Fruit fly (Drosophila melanogaster): ENCODE data around the gene CG32269.

The CG32269 gene

DNA sequence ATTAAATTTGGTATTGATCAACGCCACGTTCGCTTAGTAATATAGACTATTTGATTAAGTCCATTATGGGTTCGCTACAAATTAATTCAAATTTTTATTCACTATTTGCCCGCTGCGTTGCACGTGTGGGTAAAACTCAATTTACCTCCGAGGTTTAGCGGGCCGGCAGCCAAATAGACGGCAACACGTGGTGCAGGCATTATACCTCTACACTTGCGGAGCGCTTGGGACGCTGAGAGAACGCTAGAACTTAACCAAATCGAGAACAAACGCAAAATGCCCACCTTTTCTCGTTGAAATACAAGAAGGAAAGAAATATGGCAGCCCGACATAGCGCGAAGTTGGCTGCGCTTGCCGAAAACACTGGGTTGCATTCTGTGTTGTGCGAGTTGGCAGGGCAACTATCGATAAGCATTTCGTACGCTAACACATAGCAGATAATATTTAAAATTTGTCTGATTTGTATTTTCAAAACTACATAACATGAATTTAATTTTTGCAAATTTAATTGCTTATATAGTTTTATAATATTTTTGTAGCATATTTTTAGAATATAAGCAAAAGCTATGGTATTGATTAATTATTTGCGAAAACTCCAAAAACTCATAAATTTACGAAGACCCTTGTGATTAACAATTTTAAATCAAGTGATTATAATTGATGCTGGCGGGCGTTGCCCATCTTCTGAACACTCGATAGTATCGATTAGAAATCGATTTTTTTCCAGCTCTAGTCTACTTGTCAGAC is 14.0 kb upstream of the CG32269 start, which contains the start of the genes RpL28 and eIF1 (continued):
- no peak for TF ChIP-seq Dfd (GFP tag; optimal IDR thresholded peaks at IDR 0.05)
- no peak for TF ChIP-seq Abd-B (GFP tag; optimal IDR thresholded peaks at IDR 0.05)
- peak; percentile 65 for TF ChIP-seq Myc (optimal IDR thresholded peaks at IDR 0.05)
- TF ChIP-seq CG9705 (GFP tag; optimal IDR thresholded peaks at IDR 0.05), result peak; percentile 92
- no peak for TF ChIP-seq CrebA (GFP tag; optimal IDR thresholded peaks at IDR 0.05; ENCODE audit: borderline replicate concordance)
- no peak for TF ChIP-seq Rel (GFP tag; optimal IDR thresholded peaks at IDR 0.05)
- peak; percentile 59 for TF ChIP-seq Rel (tag; optimal IDR thresholded peaks at IDR 0.05)
- TF ChIP-seq Hnf4 (GFP tag; optimal IDR thresholded peaks at IDR 0.05), result peak; percentile 82
- TF ChIP-seq ey (GFP tag; optimal IDR thresholded peaks at IDR 0.05), result peak; percentile 66
- TF ChIP-seq Vsx2 (GFP tag; optimal IDR thresholded peaks at IDR 0.05; ENCODE audit: partially characterized antibody), result no peak
- TF ChIP-seq h (GFP tag; optimal IDR thresholded peaks at IDR 0.05), result peak; percentile 89
- peak; percentile 84 for TF ChIP-seq OdsH (GFP tag; optimal IDR thresholded peaks at IDR 0.05)
- peak; percentile 96 for TF ChIP-seq rgr (GFP tag; optimal IDR thresholded peaks at IDR 0.05)
- peak; percentile 86 for TF ChIP-seq HLH106 (tag; optimal IDR thresholded peaks at IDR 0.05)
- peak; percentile 14 for TF ChIP-seq Dif (GFP tag; optimal IDR thresholded peaks at IDR 0.05; ENCODE audit: partially characterized antibody)
- peak; percentile 92 for TF ChIP-seq sv (GFP tag; optimal IDR thresholded peaks at IDR 0.05)

dm6 chr3L:3218859-3219258 is 10.1 kb upstream of the CG32269 start, which contains the start of the genes hob and nSMase:
Gene hob (minus strand): TSS chr3L:3218920.
Gene nSMase (plus strand): TSS chr3L:3219156.
- TF ChIP-seq Sp1 (GFP tag; optimal IDR thresholded peaks at IDR 0.05) (no peak), OdsH (GFP tag; optimal IDR thresholded peaks at IDR 0.05) (peak; percentile 34)

dm6 chr3L:3206263-3206662 is 2.5 kb downstream of the CG32269 start, which contains the start of gene CG33160:
Gene CG33160 (minus strand): TSS chr3L:3206363.
- TF ChIP-seq ey (GFP tag; optimal IDR thresholded peaks at IDR 0.05) (no peak), sv (GFP tag; optimal IDR thresholded peaks at IDR 0.05) (no peak), Myc (optimal IDR thresholded peaks at IDR 0.05) (no peak), CG32264 (GFP tag; optimal IDR thresholded peaks at IDR 0.05) (no peak), Vsx2 (GFP tag; optimal IDR thresholded peaks at IDR 0.05; ENCODE audit: partially characterized antibody) (no peak), br (GFP tag; optimal IDR thresholded peaks at IDR 0.05) (no peak), dsf (GFP tag; optimal IDR thresholded peaks at IDR 0.05; ENCODE audit: borderline replicate concordance) (no peak), Hnf4 (GFP tag; optimal IDR thresholded peaks at IDR 0.05) (no peak), Jra (GFP tag; optimal IDR thresholded peaks at IDR 0.05) (no peak), woc (GFP tag; optimal IDR thresholded peaks at IDR 0.05) (no peak), Rel (GFP tag; optimal IDR thresholded peaks at IDR 0.05) (no peak), Rel (tag; optimal IDR thresholded peaks at IDR 0.05) (no peak), Hr78 (GFP tag; optimal IDR thresholded peaks at IDR 0.05) (no peak), usp (GFP tag; optimal IDR thresholded peaks at IDR 0.05) (no peak), h (GFP tag; optimal IDR thresholded peaks at IDR 0.05) (no peak), Dfd (GFP tag; optimal IDR thresholded peaks at IDR 0.05) (no peak), CG9705 (GFP tag; optimal IDR thresholded peaks at IDR 0.05) (no peak)

DNA sequence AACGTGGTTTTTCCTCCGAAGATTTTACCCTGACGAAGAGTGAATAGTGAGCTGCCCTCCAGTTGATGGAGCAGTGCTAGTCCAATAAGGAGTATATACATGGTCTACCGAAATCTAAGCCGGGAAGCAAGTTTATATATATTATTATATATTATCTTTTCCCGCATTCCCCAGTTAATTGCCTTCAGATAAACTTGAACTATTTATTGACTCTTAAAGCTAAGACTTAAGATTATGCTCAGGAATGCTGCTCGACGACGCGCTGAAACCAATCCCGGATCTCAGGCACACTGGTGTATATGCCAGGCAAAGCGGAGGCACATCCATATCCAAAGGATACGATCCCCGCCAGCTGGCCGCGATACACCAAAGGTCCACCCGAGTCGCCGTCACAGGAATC is 3.4 kb downstream of the CG32269 start, which contains the start of gene CG32277:
TSS of gene CG32277 (minus strand) at position 101 of the 400 bp plus-strand sequence.
- TF ChIP-seq Hnf4 (GFP tag; optimal IDR thresholded peaks at IDR 0.05) (no peak), ey (GFP tag; optimal IDR thresholded peaks at IDR 0.05) (no peak), br (GFP tag; optimal IDR thresholded peaks at IDR 0.05) (no peak), Hr78 (GFP tag; optimal IDR thresholded peaks at IDR 0.05) (no peak), Dfd (GFP tag; optimal IDR thresholded peaks at IDR 0.05) (no peak), Myc (optimal IDR thresholded peaks at IDR 0.05) (no peak)

DNA sequence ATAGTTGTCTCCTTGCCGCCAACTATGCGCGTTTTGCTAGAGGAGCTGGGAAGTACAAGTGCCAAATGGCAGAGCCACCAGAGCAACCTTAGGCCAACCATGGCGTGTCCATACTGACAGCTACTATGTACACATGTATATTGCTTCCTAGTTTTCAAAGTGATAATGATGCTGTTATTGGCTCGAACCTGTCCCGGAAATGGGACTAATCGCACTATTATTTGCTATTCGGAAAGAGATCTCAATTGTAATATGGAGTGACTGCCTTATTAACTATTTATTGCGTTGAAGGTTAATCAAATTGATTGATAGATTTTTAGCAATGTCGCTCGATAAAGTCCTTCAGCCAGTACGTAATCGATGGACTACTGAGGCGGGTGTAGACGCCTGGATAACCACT is 4.4 kb downstream of the CG32269 start, which contains the start of gene CG33159:
TSS of gene CG33159 (minus strand) at position 101 of the 400 bp plus-strand sequence.
- no peak for TF ChIP-seq Myc (optimal IDR thresholded peaks at IDR 0.05)

- TF ChIP-seq pan (optimal IDR thresholded peaks at IDR 0.05) (no peak), h (GFP tag; optimal IDR thresholded peaks at IDR 0.05) (no peak), Hr83 (GFP tag; optimal IDR thresholded peaks at IDR 0.05; ENCODE audit: poor library complexity, severe bottlenecking) (no peak), tai (GFP tag; optimal IDR thresholded peaks at IDR 0.05) (no peak), dmrt93B (GFP tag; optimal IDR thresholded peaks at IDR 0.05) (no peak), CrebA (GFP tag; optimal IDR thresholded peaks at IDR 0.05; ENCODE audit: borderline replicate concordance) (no peak), fru (GFP tag; optimal IDR thresholded peaks at IDR 0.05) (no peak), dsf (GFP tag; optimal IDR thresholded peaks at IDR 0.05; ENCODE audit: borderline replicate concordance) (no peak), N (GFP tag; optimal IDR thresholded peaks at IDR 0.05) (no peak), CG9705 (GFP tag; optimal IDR thresholded peaks at IDR 0.05) (no peak), Hnf4 (GFP tag; optimal IDR thresholded peaks at IDR 0.05) (no peak), Mio (GFP tag; optimal IDR thresholded peaks at IDR 0.05) (no peak), Rel (GFP tag; optimal IDR thresholded peaks at IDR 0.05) (no peak), Rel (tag; optimal IDR thresholded peaks at IDR 0.05) (no peak)
Observed at dm6 chr3L:3203062-3203461, 5.7 kb downstream of the CG32269 start, which contains the start of gene CG32271. Gene CG32271 (minus strand): TSS chr3L:3203162.
